Worm (Caenorhabditis elegans) whole organism, L2 larva: Measurements from ENCODE around the gene twk-42.

ENCODE experiments used
- alr-1 ChIP-seq: fragments of 150-350 bp; optimal IDR thresholded peaks from 2 replicates; lab custom pipeline; 2014; ENCODE audit warnings: missing biosample characterization, missing genetic modification characterization
- ama-1 ChIP-seq: fragments of 150-350 bp; optimal IDR thresholded peaks from 2 replicates; lab custom pipeline; 2018; ENCODE audit warnings: inconsistent platforms
- blmp-1 ChIP-seq: sonication (generic microtip); optimal IDR thresholded peaks from 2 replicates; lab custom pipeline; 2017; ENCODE audit warnings: missing genetic modification characterization, mild to moderate bottlenecking, missing compliant biosample characterization, antibody characterized with exemption, moderate library complexity; ENCODE audit not compliant: insufficient read depth
- ceh-16 ChIP-seq: fragments of 150-350 bp; optimal IDR thresholded peaks from 2 replicates; lab custom pipeline; 2014; ENCODE audit warnings: missing biosample characterization, missing genetic modification characterization
- ceh-82 ChIP-seq: fragments of 150-350 bp; optimal IDR thresholded peaks from 2 replicates; lab custom pipeline; 2014; ENCODE audit warnings: missing biosample characterization, missing genetic modification characterization
- fos-1 ChIP-seq: fragments of 150-350 bp; optimal IDR thresholded peaks from 2 replicates; lab custom pipeline; 2014; ENCODE audit warnings: missing biosample characterization, missing genetic modification characterization
- nhr-10 ChIP-seq: sonication (generic microtip); optimal IDR thresholded peaks from 2 replicates; lab custom pipeline; 2017; ENCODE audit warnings: missing biosample characterization, missing genetic modification characterization
- nhr-11 ChIP-seq: fragments of 150-350 bp; optimal IDR thresholded peaks from 2 replicates; lab custom pipeline; 2014; ENCODE audit warnings: missing biosample characterization, missing genetic modification characterization
- skn-1 ChIP-seq: sonication (generic microtip); optimal IDR thresholded peaks from 2 replicates; lab custom pipeline; 2017; ENCODE audit warnings: missing biosample characterization, missing genetic modification characterization
- snpc-4 ChIP-seq: fragments of 150-350 bp; optimal IDR thresholded peaks from 2 replicates; lab custom pipeline; 2014; ENCODE audit warnings: missing biosample characterization, missing genetic modification characterization
- unc-55 ChIP-seq: fragments of 150-350 bp; sonication (generic microtip); optimal IDR thresholded peaks from 3 replicates; lab custom pipeline; 2014; ENCODE audit warnings: missing biosample characterization, missing genetic modification reagents, missing genetic modification characterization
- zag-1 ChIP-seq: fragments of 150-350 bp; optimal IDR thresholded peaks from 2 replicates; lab custom pipeline; 2014; ENCODE audit warnings: missing biosample characterization, missing genetic modification characterization
- ztf-11 ChIP-seq: sonication (generic microtip); optimal IDR thresholded peaks from 2 replicates; lab custom pipeline; 2017; ENCODE audit warnings: missing biosample characterization, missing genetic modification characterization

ce11 chrV:17724704-17725103 is 7.7 kb downstream of the twk-42 start, which contains the start of gene fat-5:
- TF ChIP-seq nhr-11 (tag; lab: Kevin White, UChicago) = no peak
- no peak for TF ChIP-seq ceh-82 (tag; lab: Kevin White, UChicago)
- TF ChIP-seq nhr-10 (tag; lab: Kevin White, UChicago) = no peak
- no peak for TF ChIP-seq snpc-4 (tag; lab: Kevin White, UChicago)
- no peak for TF ChIP-seq skn-1 (tag; lab: Kevin White, UChicago)
- no peak for TF ChIP-seq ama-1 (lab: Kevin White, UChicago)
- TF ChIP-seq fos-1 (tag; lab: Kevin White, UChicago) = no peak
- TF ChIP-seq zag-1 (tag; lab: Kevin White, UChicago) = no peak
- TF ChIP-seq ceh-16 (tag; lab: Kevin White, UChicago) = no peak
- no peak for TF ChIP-seq blmp-1 (tag; lab: Kevin White, UChicago)
- no peak for TF ChIP-seq alr-1 (tag; lab: Kevin White, UChicago)
- TF ChIP-seq ztf-11 = no peak
- TF ChIP-seq unc-55 (GFP tag; lab: Kevin White, UChicago) = no peak
